Fruit fly (Drosophila melanogaster): ENCODE measurements around the gene brv1.

Gene brv1

dm6 chr3L:19503770-19504169 is 17.5 kb upstream of the brv1 start, which contains the start of gene CG9452:
Gene CG9452, minus strand, starts transcription at chr3L:19503870.
- TF ChIP-seq CG31627 (GFP tag; optimal IDR thresholded peaks at IDR 0.05), result no peak
- no peak for TF ChIP-seq Hr39 (GFP tag; optimal IDR thresholded peaks at IDR 0.05)
- TF ChIP-seq fkh (GFP tag; optimal IDR thresholded peaks at IDR 0.05), result no peak
- no peak for TF ChIP-seq CG6854 (GFP tag; optimal IDR thresholded peaks at IDR 0.05)
- TF ChIP-seq Hr4 (GFP tag; optimal IDR thresholded peaks at IDR 0.05), result no peak
- no peak for TF ChIP-seq CG15336 (GFP tag; IDR thresholded peaks at IDR 0.05)
- TF ChIP-seq eg (GFP tag; IDR thresholded peaks at IDR 0.05), result no peak
- no peak for TF ChIP-seq CG4318 (GFP tag; optimal IDR thresholded peaks at IDR 0.05)
- TF ChIP-seq Gug (GFP tag; IDR thresholded peaks at IDR 0.05), result no peak
- TF ChIP-seq OdsH (GFP tag; optimal IDR thresholded peaks at IDR 0.05), result no peak
- no peak for TF ChIP-seq CG11762 (GFP tag; optimal IDR thresholded peaks at IDR 0.05; ENCODE audit: insufficient read depth)
- no peak for TF ChIP-seq Blimp-1 (GFP tag; optimal IDR thresholded peaks at IDR 0.05)
- TF ChIP-seq CG6792 (GFP tag; optimal IDR thresholded peaks at IDR 0.05), result no peak
- TF ChIP-seq CG11294 (GFP tag; IDR thresholded peaks at IDR 0.05), result no peak

- TF ChIP-seq dac (GFP tag; optimal IDR thresholded peaks at IDR 0.05) (no peak), CG10631 (GFP tag; optimal IDR thresholded peaks at IDR 0.05) (no peak), svp (GFP tag) (no peak), pdm3 (GFP tag; optimal IDR thresholded peaks at IDR 0.05) (no peak), Sox14 (GFP tag; optimal IDR thresholded peaks at IDR 0.05) (no peak), lz (GFP tag; optimal IDR thresholded peaks at IDR 0.05) (no peak), Hr4 (GFP tag; optimal IDR thresholded peaks at IDR 0.05) (no peak), acj6 (GFP tag; optimal IDR thresholded peaks at IDR 0.05) (no peak), fkh (GFP tag; optimal IDR thresholded peaks at IDR 0.05) (no peak), Sox102F (GFP tag; optimal IDR thresholded peaks at IDR 0.05) (no peak), CG8632 (GFP tag; optimal IDR thresholded peaks at IDR 0.05) (no peak), Eip75B (GFP tag; optimal IDR thresholded peaks at IDR 0.05) (no peak), CG6276 (GFP tag; optimal IDR thresholded peaks at IDR 0.05) (no peak), fd85E (GFP tag; optimal IDR thresholded peaks at IDR 0.05) (no peak), CG9139 (GFP tag; optimal IDR thresholded peaks at IDR 0.05) (no peak), cyc (GFP tag; optimal IDR thresholded peaks at IDR 0.05) (no peak), CG11902 (GFP tag; optimal IDR thresholded peaks at IDR 0.05) (no peak)
Measured at dm6 chr3L:19500698-19501097, 14.4 kb upstream of the brv1 start, which contains the start of gene CG9451. Gene CG9451, minus strand, starts transcription at chr3L:19500798.

dm6 chr3L:19499334-19499733 is 13.0 kb upstream of the brv1 start:
- TF ChIP-seq fkh (GFP tag; optimal IDR thresholded peaks at IDR 0.05) (peak; percentile 26), CG10669 (GFP tag; optimal IDR thresholded peaks at IDR 0.05) (no peak), CG7368 (GFP tag; optimal IDR thresholded peaks at IDR 0.05) (no peak)

- TF ChIP-seq achi (GFP tag; optimal IDR thresholded peaks at IDR 0.05) (no peak), Ets21C (GFP tag; optimal IDR thresholded peaks at IDR 0.05) (no peak), eg (GFP tag; IDR thresholded peaks at IDR 0.05) (no peak), fkh (GFP tag; optimal IDR thresholded peaks at IDR 0.05) (peak; percentile 47), CG11902 (GFP tag; optimal IDR thresholded peaks at IDR 0.05) (no peak)
Measured at dm6 chr3L:19497623-19498022, 11.3 kb upstream of the brv1 start, which contains the start of gene CG9449. Gene CG9449, minus strand, starts transcription at chr3L:19497723.

- TF ChIP-seq esn (GFP tag; optimal IDR thresholded peaks at IDR 0.05) (no peak), CG10631 (GFP tag; optimal IDR thresholded peaks at IDR 0.05) (no peak), CG6854 (GFP tag; optimal IDR thresholded peaks at IDR 0.05) (no peak), Met (GFP tag; optimal IDR thresholded peaks at IDR 0.05) (no peak), CG11294 (GFP tag; IDR thresholded peaks at IDR 0.05) (no peak), Gug (GFP tag; IDR thresholded peaks at IDR 0.05) (no peak), dac (GFP tag; optimal IDR thresholded peaks at IDR 0.05) (no peak), Eip93F (GFP tag; optimal IDR thresholded peaks at IDR 0.05) (no peak), pdm3 (GFP tag; optimal IDR thresholded peaks at IDR 0.05) (no peak), Sox102F (GFP tag; optimal IDR thresholded peaks at IDR 0.05) (no peak), Hr39 (GFP tag; optimal IDR thresholded peaks at IDR 0.05) (no peak), Hr38 (GFP tag; optimal IDR thresholded peaks at IDR 0.05) (no peak), CG31627 (GFP tag; optimal IDR thresholded peaks at IDR 0.05) (no peak), CG9139 (GFP tag; optimal IDR thresholded peaks at IDR 0.05) (no peak), Sox15 (GFP tag; optimal IDR thresholded peaks at IDR 0.05) (no peak)
Measured at dm6 chr3L:19497135-19497534, 10.8 kb upstream of the brv1 start.
